Worm (Caenorhabditis elegans) whole organism, L4 larva: ENCODE data around the gene gst-44.

Experiments
- D1046.2 ChIP-seq: fragments of 200-800 bp; sonication (Bioruptor generic); IDR thresholded peaks from 2 replicates; pipeline ENCODE4 v1.3.6; 2022; ENCODE audit warnings: missing genetic modification characterization, missing compliant biosample characterization
- F49E8.2 ChIP-seq: sonication (generic microtip); optimal IDR thresholded peaks from 2 replicates; lab custom pipeline; 2016; ENCODE audit warnings: missing compliant biosample characterization, mild to moderate bottlenecking, missing genetic modification characterization, borderline replicate concordance
- R02D3.7 ChIP-seq: fragments of 150-350 bp; sonication (generic microtip); optimal IDR thresholded peaks from 3 replicates; lab custom pipeline; 2014; ENCODE audit warnings: missing biosample characterization, missing genetic modification characterization
- ZK337.2 ChIP-seq: fragments of 200-800 bp; sonication (Bioruptor generic); IDR thresholded peaks from 2 replicates; pipeline ENCODE4 v1.3.6; 2022; ENCODE audit warnings: missing genetic modification reagents, missing genetic modification characterization, missing compliant biosample characterization
- arid-1 ChIP-seq: fragments of 200-800 bp; sonication (Bioruptor generic); conservative IDR thresholded peaks from 2 replicates; pipeline ENCODE4 v1.3.6; 2022; ENCODE audit warnings: missing genetic modification reagents, missing genetic modification characterization, missing compliant biosample characterization
- ceh-44 ChIP-seq: fragments of 200-800 bp; sonication (Bioruptor generic); IDR thresholded peaks from 2 replicates; pipeline ENCODE4 v1.3.6; 2022; ENCODE audit warnings: missing genetic modification reagents, missing genetic modification characterization, missing compliant biosample characterization
- ceh-62 ChIP-seq: sonication (generic microtip); optimal IDR thresholded peaks from 2 replicates; lab custom pipeline; 2017; ENCODE audit warnings: missing biosample characterization, missing genetic modification characterization
- ces-1 ChIP-seq: fragments of 150-350 bp; sonication (generic microtip); optimal IDR thresholded peaks from 4 replicates; lab custom pipeline; 2014; ENCODE audit warnings: missing biosample characterization, missing genetic modification reagents, missing genetic modification characterization
- cey-2 ChIP-seq: sonication (generic microtip); optimal IDR thresholded peaks from 3 replicates; lab custom pipeline; 2017; ENCODE audit warnings: missing genetic modification characterization, mild to moderate bottlenecking, missing compliant biosample characterization, antibody characterized with exemption, borderline replicate concordance; ENCODE audit not compliant: insufficient read depth
- daf-12 ChIP-seq: fragments of 150-350 bp; optimal IDR thresholded peaks from 2 replicates; lab custom pipeline; 2014; ENCODE audit warnings: missing biosample characterization, missing genetic modification reagents, missing genetic modification characterization
- dmd-9 ChIP-seq: fragments of 200-800 bp; sonication (Bioruptor generic); IDR thresholded peaks from 2 replicates; pipeline ENCODE4 v1.3.6; 2022; ENCODE audit warnings: missing genetic modification reagents, missing genetic modification characterization, missing compliant biosample characterization
- dpl-1 ChIP-seq: fragments of 150-350 bp; optimal IDR thresholded peaks from 2 replicates; lab custom pipeline; 2014; ENCODE audit warnings: missing biosample characterization, missing genetic modification reagents, missing genetic modification characterization
- duxl-1 ChIP-seq: sonication (generic microtip); optimal IDR thresholded peaks from 2 replicates; lab custom pipeline; 2016; ENCODE audit warnings: mild to moderate bottlenecking, missing genetic modification characterization, moderate library complexity, missing compliant biosample characterization; ENCODE audit not compliant: poor library complexity
- dve-1 ChIP-seq: sonication (generic microtip); optimal IDR thresholded peaks from 2 replicates; lab custom pipeline; 2017; ENCODE audit warnings: antibody characterized with exemption, mild to moderate bottlenecking, missing genetic modification characterization, missing compliant biosample characterization; ENCODE audit not compliant: insufficient read depth
- fkh-10 ChIP-seq: fragments of 150-350 bp; optimal IDR thresholded peaks from 2 replicates; lab custom pipeline; 2014; ENCODE audit warnings: missing biosample characterization, missing genetic modification reagents, missing genetic modification characterization
- gei-8 ChIP-seq: fragments of 200-800 bp; sonication (Bioruptor generic); optimal IDR thresholded peaks from 2 replicates; lab custom pipeline; 2018; ENCODE audit warnings: mild to moderate bottlenecking, missing genetic modification characterization, missing compliant biosample characterization
- hlh-30 ChIP-seq: sonication (generic microtip); optimal IDR thresholded peaks from 2 replicates; lab custom pipeline; 2017; ENCODE audit warnings: antibody characterized with exemption, mild to moderate bottlenecking, missing genetic modification characterization, missing compliant biosample characterization; ENCODE audit not compliant: insufficient read depth
- lin-1 ChIP-seq: fragments of 200-800 bp; sonication (Bioruptor generic); IDR thresholded peaks from 2 replicates; pipeline ENCODE4 v1.3.6; 2022; ENCODE audit warnings: missing genetic modification reagents, missing genetic modification characterization, missing compliant biosample characterization
- lin-15B ChIP-seq: fragments of 150-350 bp; sonication (generic microtip); optimal IDR thresholded peaks from 3 replicates; lab custom pipeline; 2014; ENCODE audit warnings: missing biosample characterization, missing genetic modification characterization
- lin-29 ChIP-seq: fragments of 200-800 bp; sonication (Bioruptor generic); IDR thresholded peaks from 2 replicates; pipeline ENCODE4 v1.3.6; 2022; ENCODE audit warnings: missing genetic modification reagents, missing genetic modification characterization, missing compliant biosample characterization
- lin-39 ChIP-seq: fragments of 150-350 bp; optimal IDR thresholded peaks from 2 replicates; lab custom pipeline; 2014; ENCODE audit warnings: missing biosample characterization, missing genetic modification reagents, missing genetic modification characterization
- lir-3 ChIP-seq: sonication (generic microtip); optimal IDR thresholded peaks from 2 replicates; lab custom pipeline; 2016; ENCODE audit warnings: mild to moderate bottlenecking, missing genetic modification characterization, missing compliant biosample characterization
- lsy-2 ChIP-seq, 2 experiments: fragments of 150-350 bp in 1 of 2; sonication (generic microtip) in 1 of 2; optimal IDR thresholded peaks; 2 replicates each; lab custom pipeline; 2014 to 2017; ENCODE audit warnings: missing biosample characterization in 2 of 2, missing genetic modification characterization in 2 of 2
- madf-5 ChIP-seq, 2 experiments: fragments of 200-800 bp; sonication (Bioruptor generic); IDR thresholded peaks; 2 replicates each; pipeline ENCODE4 v1.3.6; 2022; ENCODE audit warnings: missing compliant biosample characterization in 2 of 2, missing genetic modification characterization in 2 of 2
- mdl-1 ChIP-seq, 2 experiments: fragments of 150-350 bp in 1 of 2; sonication (generic microtip) in 1 of 2; optimal IDR thresholded peaks; 2 replicates each; lab custom pipeline; 2014 to 2017; ENCODE audit warnings: missing biosample characterization in 2 of 2, missing genetic modification characterization in 2 of 2
- nhr-10 ChIP-seq: fragments of 150-350 bp; optimal IDR thresholded peaks from 2 replicates; lab custom pipeline; 2014; ENCODE audit warnings: missing biosample characterization, missing genetic modification characterization
- nhr-111 ChIP-seq: fragments of 200-800 bp; sonication (Bioruptor generic); optimal IDR thresholded peaks from 2 replicates; lab custom pipeline; 2018; ENCODE audit warnings: mild to moderate bottlenecking, missing genetic modification characterization, missing compliant biosample characterization
- nhr-25 ChIP-seq: sonication (generic microtip); optimal IDR thresholded peaks from 2 replicates; lab custom pipeline; 2017; ENCODE audit warnings: missing genetic modification characterization, mild to moderate bottlenecking, missing compliant biosample characterization, antibody characterized with exemption, moderate library complexity, borderline replicate concordance; ENCODE audit not compliant: insufficient read depth
- nhr-41 ChIP-seq: fragments of 200-800 bp; sonication (Bioruptor generic); IDR thresholded peaks from 2 replicates; pipeline ENCODE4 v1.3.6; 2022; ENCODE audit warnings: missing genetic modification reagents, missing genetic modification characterization, missing compliant biosample characterization
- nhr-48 ChIP-seq: sonication (generic microtip); optimal IDR thresholded peaks from 2 replicates; lab custom pipeline; 2016; ENCODE audit warnings: mild to moderate bottlenecking, missing genetic modification characterization, missing compliant biosample characterization
- nhr-77 ChIP-seq: fragments of 150-350 bp; optimal IDR thresholded peaks from 2 replicates; lab custom pipeline; 2014; ENCODE audit warnings: missing biosample characterization, missing genetic modification characterization
- pha-4 ChIP-seq, 2 experiments: fragments of 150-350 bp in 1 of 2; fragments of 200-800 bp in 1 of 2; sonication (Bioruptor generic) in 1 of 2; IDR thresholded peaks in 1 of 2; optimal IDR thresholded peaks in 1 of 2; 2 replicates each; pipeline versions ENCODE4 v1.3.6 to Lab custom; 2014 to 2022; ENCODE audit warnings: missing genetic modification characterization in 2 of 2, missing genetic modification reagents in 2 of 2, missing biosample characterization in 1 of 2, missing compliant biosample characterization in 1 of 2
- saeg-2 ChIP-seq: fragments of 200-800 bp; sonication (Bioruptor generic); IDR thresholded peaks from 2 replicates; pipeline ENCODE4 v1.3.6; 2022; ENCODE audit warnings: missing genetic modification reagents, missing genetic modification characterization, missing compliant biosample characterization
- sdz-12 ChIP-seq: fragments of 200-800 bp; sonication (Bioruptor generic); optimal IDR thresholded peaks from 2 replicates; lab custom pipeline; 2018; ENCODE audit warnings: mild to moderate bottlenecking, missing genetic modification characterization, missing compliant biosample characterization
- set-16 ChIP-seq: fragments of 200-800 bp; sonication (Bioruptor generic); IDR thresholded peaks from 2 replicates; pipeline ENCODE4 v1.3.6; 2022; ENCODE audit warnings: missing genetic modification reagents, missing genetic modification characterization, missing compliant biosample characterization
- tra-1 ChIP-seq: fragments of 200-800 bp; sonication (Bioruptor generic); IDR thresholded peaks from 2 replicates; pipeline ENCODE4 v1.3.6; 2022; ENCODE audit warnings: missing genetic modification reagents, missing genetic modification characterization, missing compliant biosample characterization
- vab-7 ChIP-seq: fragments of 200-800 bp; sonication (Bioruptor generic); IDR thresholded peaks from 2 replicates; pipeline ENCODE4 v1.3.6; 2022; ENCODE audit warnings: missing genetic modification reagents, missing genetic modification characterization, missing compliant biosample characterization
- zip-2 ChIP-seq: fragments of 150-350 bp; optimal IDR thresholded peaks from 2 replicates; lab custom pipeline; 2014; ENCODE audit warnings: missing biosample characterization, missing genetic modification characterization
- ztf-7 ChIP-seq: fragments of 150-350 bp; optimal IDR thresholded peaks from 2 replicates; lab custom pipeline; 2014; ENCODE audit warnings: missing biosample characterization, missing genetic modification characterization

Gene gst-44

ce11 chrV:16357253-16357652, 33.4 kb upstream of the gst-44 start, which contains the start of gene pptr-1 (continued):
- TF ChIP-seq lin-39 (tag; lab: Kevin White, UChicago) (no peak), lin-15B (tag; lab: Kevin White, UChicago) (no peak), dmd-9 (GFP tag; lab: Robert Waterston, UW) (no peak), ces-1 (GFP tag; lab: Kevin White, UChicago) (no peak), cey-2 (tag; lab: Kevin White, UChicago) (no peak), lin-1 (GFP tag; lab: Robert Waterston, UW) (no peak), saeg-2 (GFP tag; lab: Robert Waterston, UW) (no peak), nhr-111 (GFP tag; lab: Kevin White, UChicago) (no peak), gei-8 (GFP tag; lab: Kevin White, UChicago) (no peak), sdz-12 (GFP tag; lab: Kevin White, UChicago) (no peak), R02D3.7 (no peak), F49E8.2 (tag; lab: Kevin White, UChicago) (no peak), nhr-77 (tag; lab: Kevin White, UChicago) (no peak), daf-12 (no peak), zip-2 (no peak), ZK337.2 (GFP tag; lab: Robert Waterston, UW) (no peak), lir-3 (tag; lab: Kevin White, UChicago) (no peak), tra-1 (no peak), madf-5 (GFP tag; IDR thresholded peaks at IDR 0.05; lab: Robert Waterston, UW) (no peak), set-16 (GFP tag; lab: Robert Waterston, UW) (no peak), nhr-10 (tag; lab: Kevin White, UChicago) (no peak), vab-7 (GFP tag; lab: Robert Waterston, UW) (no peak), fkh-10 (GFP tag; lab: Kevin White, UChicago) (no peak), ztf-7 (tag; lab: Kevin White, UChicago) (no peak), pha-4 (GFP tag; IDR thresholded peaks at IDR 0.05; lab: Robert Waterston, UW) (0 out of 2 replicates have a peak, but pooled peaks have one; percentile 34), pha-4 (tag; optimal IDR thresholded peaks at IDR 0.05; lab: Kevin White, UChicago) (no peak), ceh-44 (no peak), nhr-41 (GFP tag; lab: Robert Waterston, UW) (no peak), mdl-1 (tag; optimal IDR thresholded peaks at IDR 0.05; lab: Kevin White, UChicago) (peak in 1 of 2 experiments; percentile 28), lin-29 (GFP tag; lab: Robert Waterston, UW) (no peak), dpl-1 (GFP tag; lab: Kevin White, UChicago) (peak; percentile 3), lsy-2 (tag; optimal IDR thresholded peaks at IDR 0.05; lab: Kevin White, UChicago) (no peak), nhr-25 (tag; lab: Kevin White, UChicago) (no peak)

- TF ChIP-seq duxl-1 (tag; lab: Kevin White, UChicago): no peak
- TF ChIP-seq nhr-48 (tag; lab: Kevin White, UChicago): no peak
- no peak for TF ChIP-seq dve-1
- TF ChIP-seq D1046.2: no peak
- no peak for TF ChIP-seq lir-3 (tag; lab: Kevin White, UChicago)
- no peak for TF ChIP-seq ceh-62 (tag; lab: Kevin White, UChicago)
- TF ChIP-seq hlh-30 (tag; lab: Kevin White, UChicago): no peak
- TF ChIP-seq nhr-25 (tag; lab: Kevin White, UChicago): no peak
- TF ChIP-seq arid-1: no peak
Observed at ce11 chrV:16361350-16361749, 29.3 kb upstream of the gst-44 start.
